Fruit fly (Drosophila melanogaster): ENCODE results near the gene CG10874.

DNA sequence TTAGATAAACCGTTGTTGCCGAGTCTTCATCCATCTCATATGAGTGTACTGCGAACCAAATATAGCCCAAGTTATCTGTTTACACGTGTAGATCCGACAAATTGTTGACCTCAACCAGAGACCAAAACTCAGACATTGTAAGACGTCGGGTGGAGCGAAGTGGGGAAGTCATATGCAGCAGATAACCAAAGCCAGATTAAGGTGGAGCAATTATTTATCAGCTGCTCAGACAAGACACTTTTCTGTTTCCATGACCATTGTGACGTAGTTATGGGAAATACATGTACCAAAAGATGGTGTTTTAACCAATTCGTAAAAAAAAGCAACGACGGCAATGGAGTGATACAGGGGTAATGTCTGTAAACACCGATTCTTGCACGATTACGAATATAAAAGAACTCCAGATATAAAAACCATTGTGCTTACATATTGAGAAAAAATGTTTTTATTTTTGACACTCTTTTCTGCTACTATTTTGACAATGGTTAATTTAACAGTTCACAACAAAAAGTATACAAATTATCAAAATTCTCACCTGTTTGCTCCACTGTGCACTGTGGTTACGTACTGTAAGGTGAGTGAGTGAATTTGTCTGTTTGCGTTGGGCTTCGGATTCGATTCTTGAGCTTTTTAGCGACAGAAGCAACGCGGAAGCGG lies 14.7 kb downstream of the CG10874 start:
- TF ChIP-seq CTCF (optimal IDR thresholded peaks at IDR 0.05) (no peak), CG8478 (optimal IDR thresholded peaks at IDR 0.05) (no peak)

Measured in S2 (cell line).